Fruit fly (Drosophila melanogaster): ENCODE measurements around the gene CG31199.
A peak's percentile ranks its signal among the peaks of the same experiment; 100 is the strongest.

Gene CG31199

dm6 chr3R:20743769-20744168, at the start of gene CG31199:
TSS of gene CG31199 (minus strand) at chr3R:20743869.
- TF ChIP-seq D1 (tag; optimal IDR thresholded peaks at IDR 0.05) (no peak), CG10348 (GFP tag; IDR thresholded peaks at IDR 0.05) (no peak), gl (tag; optimal IDR thresholded peaks at IDR 0.05) (no peak), CG34367 (tag; optimal IDR thresholded peaks at IDR 0.05) (no peak), CG14655 (GFP tag; optimal IDR thresholded peaks at IDR 0.05) (no peak), CG8301 (tag; optimal IDR thresholded peaks at IDR 0.05) (no peak), CG4496 (GFP tag; IDR thresholded peaks at IDR 0.05) (no peak), CG17806 (tag; optimal IDR thresholded peaks at IDR 0.05) (no peak)

- TF ChIP-seq CG8301 (tag; optimal IDR thresholded peaks at IDR 0.05) (no peak), CG17806 (tag; optimal IDR thresholded peaks at IDR 0.05) (no peak), CG13204 (GFP tag; optimal IDR thresholded peaks at IDR 0.05) (no peak), EcR (GFP tag; optimal IDR thresholded peaks at IDR 0.05) (peak; percentile 90), Snoo (tag; optimal IDR thresholded peaks at IDR 0.05) (no peak), CG4496 (GFP tag; IDR thresholded peaks at IDR 0.05) (0 out of 3 replicates have a peak, but pooled peaks have one; percentile 25), CG14655 (GFP tag; optimal IDR thresholded peaks at IDR 0.05) (no peak)
These were observed 47.6 kb upstream of the CG31199 start for dm6 chr3R:20791212-20791789.

DNA sequence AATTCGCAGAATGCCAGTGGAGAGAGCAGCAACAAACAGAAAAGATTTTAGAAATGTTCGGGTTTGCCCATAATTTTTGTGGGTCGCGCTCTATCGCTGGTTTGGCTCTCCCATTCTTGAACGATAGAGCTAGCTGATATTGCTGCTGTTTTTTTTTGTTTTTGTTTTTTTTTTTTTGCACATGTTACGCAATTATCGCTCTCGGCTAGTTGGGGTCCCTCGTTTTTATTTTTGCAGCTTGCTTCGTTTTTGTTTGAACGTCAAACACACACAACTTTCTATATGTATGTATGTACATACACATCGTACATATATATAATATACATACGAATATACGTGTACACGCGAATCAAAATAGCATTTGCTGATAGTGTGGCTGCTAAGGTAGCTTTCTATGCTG, 46.8 kb upstream of the CG31199 start:
- TF ChIP-seq CG14655 (GFP tag; optimal IDR thresholded peaks at IDR 0.05): no peak
- peak; percentile 79 for TF ChIP-seq CG4496 (GFP tag; IDR thresholded peaks at IDR 0.05)
- TF ChIP-seq CG32121 (GFP tag; IDR thresholded peaks at IDR 0.05): peak; percentile 79
- peak; percentile 65 for TF ChIP-seq Ets98B (GFP tag; IDR thresholded peaks at IDR 0.05)
- no peak for TF ChIP-seq gl (tag; optimal IDR thresholded peaks at IDR 0.05)
- no peak for TF ChIP-seq fd96Ca (GFP tag; IDR thresholded peaks at IDR 0.05)
- peak; percentile 63 for TF ChIP-seq CG12605 (GFP tag; IDR thresholded peaks at IDR 0.05)

DNA sequence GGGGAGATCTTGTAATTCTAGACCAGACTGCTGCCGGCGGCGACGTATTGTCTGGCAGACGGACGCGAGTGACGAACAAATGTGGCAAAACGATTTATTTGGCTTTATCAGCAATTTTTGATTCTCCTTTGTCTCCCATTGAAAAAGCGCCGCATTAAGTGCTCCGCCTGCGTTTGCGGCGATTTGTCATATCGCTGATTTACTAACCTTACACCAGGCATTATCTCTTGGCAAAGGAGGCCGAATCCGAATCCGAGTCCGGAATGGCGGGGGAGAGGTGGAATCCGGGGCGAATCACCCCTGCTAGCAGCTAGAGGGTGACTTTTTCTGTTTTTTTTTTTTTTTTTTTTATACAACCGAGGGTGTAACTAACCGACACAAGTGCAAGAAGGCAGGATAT, 44.9 kb upstream of the CG31199 start:
- no peak for TF ChIP-seq CG13204 (GFP tag; optimal IDR thresholded peaks at IDR 0.05)
- no peak for TF ChIP-seq fd96Ca (GFP tag; IDR thresholded peaks at IDR 0.05)
- no peak for TF ChIP-seq CG4496 (GFP tag; IDR thresholded peaks at IDR 0.05)
- TF ChIP-seq D1 (tag; optimal IDR thresholded peaks at IDR 0.05): no peak
- no peak for TF ChIP-seq gl (tag; optimal IDR thresholded peaks at IDR 0.05)
- no peak for TF ChIP-seq CG8159 (tag; optimal IDR thresholded peaks at IDR 0.05)
- no peak for TF ChIP-seq CG34367 (tag; optimal IDR thresholded peaks at IDR 0.05)
- no peak for TF ChIP-seq CG8301 (tag; optimal IDR thresholded peaks at IDR 0.05)
- TF ChIP-seq CG14655 (GFP tag; optimal IDR thresholded peaks at IDR 0.05): no peak
- no peak for TF ChIP-seq EcR (GFP tag; optimal IDR thresholded peaks at IDR 0.05)
- no peak for TF ChIP-seq CG15710 (tag; optimal IDR thresholded peaks at IDR 0.05)
- TF ChIP-seq Ets98B (GFP tag; IDR thresholded peaks at IDR 0.05): no peak
- TF ChIP-seq CG9948 (tag; optimal IDR thresholded peaks at IDR 0.05): no peak
- no peak for TF ChIP-seq Snoo (tag; optimal IDR thresholded peaks at IDR 0.05)
- TF ChIP-seq CG32121 (GFP tag; IDR thresholded peaks at IDR 0.05): no peak
- no peak for TF ChIP-seq CG12605 (GFP tag; IDR thresholded peaks at IDR 0.05)
- no peak for TF ChIP-seq Pif1B (GFP tag; optimal IDR thresholded peaks at IDR 0.05)
- TF ChIP-seq Pif1A (GFP tag; optimal IDR thresholded peaks at IDR 0.05): no peak

DNA sequence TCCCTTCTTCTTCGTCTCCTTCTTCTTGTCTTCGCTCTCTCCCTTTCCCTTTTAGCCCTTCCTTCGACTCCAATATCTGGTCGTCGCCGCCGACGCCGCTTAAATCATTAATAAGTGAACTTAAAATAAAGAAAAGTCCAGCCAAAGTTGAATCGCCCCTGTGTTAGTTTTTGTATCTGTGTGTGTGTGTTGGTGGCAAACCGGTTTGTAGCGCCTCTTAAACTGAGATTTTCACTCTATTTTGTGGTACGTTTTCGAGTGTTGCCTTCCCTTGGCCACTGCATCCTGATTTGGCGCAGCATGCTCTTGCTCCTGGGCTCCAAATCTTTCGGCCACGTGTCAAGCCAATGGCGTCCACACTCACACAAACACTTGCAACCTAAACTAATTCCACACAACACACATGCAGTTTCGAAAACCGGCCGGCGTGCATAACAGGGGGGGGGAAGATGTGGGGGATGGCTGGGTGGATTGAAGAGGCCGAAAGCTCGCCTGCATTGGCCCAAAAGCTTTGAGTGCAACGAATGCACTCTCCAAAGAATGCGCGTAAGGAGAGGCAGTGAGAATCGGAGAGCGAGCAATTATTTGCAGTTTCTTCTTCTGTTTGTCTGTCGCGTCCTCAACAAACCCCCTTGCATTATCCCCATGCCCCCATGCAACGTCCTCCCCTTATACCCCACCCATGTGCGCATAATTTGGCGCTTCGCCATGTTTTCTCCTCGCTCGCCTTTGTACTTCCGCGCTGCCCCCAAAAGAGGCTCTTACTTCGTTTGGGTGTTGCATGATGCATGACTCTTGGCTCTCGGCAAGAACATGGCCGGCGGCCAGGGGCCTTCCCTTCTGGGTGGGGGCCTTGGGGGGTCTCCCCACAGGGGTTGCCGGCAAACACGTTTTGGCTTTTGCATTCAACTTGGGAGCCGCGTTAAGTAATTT, 41.0 kb upstream of the CG31199 start:
- TF ChIP-seq Pif1B (GFP tag; optimal IDR thresholded peaks at IDR 0.05) (no peak), CG32121 (GFP tag; IDR thresholded peaks at IDR 0.05) (peak; percentile 92), CG14655 (GFP tag; optimal IDR thresholded peaks at IDR 0.05) (peak; percentile 37), CG15710 (tag; optimal IDR thresholded peaks at IDR 0.05) (peak; percentile 21), CG4496 (GFP tag; IDR thresholded peaks at IDR 0.05) (peak; percentile 82), CG34367 (tag; optimal IDR thresholded peaks at IDR 0.05) (no peak), D1 (tag; optimal IDR thresholded peaks at IDR 0.05) (no peak), rn (GFP tag; IDR thresholded peaks at IDR 0.05) (peak; percentile 43; the same call in 1 of the 2 replicates), Pif1A (GFP tag; optimal IDR thresholded peaks at IDR 0.05) (no peak), CG12605 (GFP tag; IDR thresholded peaks at IDR 0.05) (peak; percentile 75), CG10348 (GFP tag; IDR thresholded peaks at IDR 0.05) (0 out of 2 replicates have a peak, but pooled peaks have one; percentile 8), CG17806 (tag; optimal IDR thresholded peaks at IDR 0.05) (no peak), CG9948 (tag; optimal IDR thresholded peaks at IDR 0.05) (no peak), gl (tag; optimal IDR thresholded peaks at IDR 0.05) (peak; percentile 18), CG8159 (tag; optimal IDR thresholded peaks at IDR 0.05) (peak; percentile 41), CG13204 (GFP tag; optimal IDR thresholded peaks at IDR 0.05) (peak; percentile 84), fd96Ca (GFP tag; IDR thresholded peaks at IDR 0.05) (peak; percentile 81), Snoo (tag; optimal IDR thresholded peaks at IDR 0.05) (peak; percentile 7), EcR (GFP tag; optimal IDR thresholded peaks at IDR 0.05) (peak; percentile 64), Ets98B (GFP tag; IDR thresholded peaks at IDR 0.05) (peak; percentile 84), CG8301 (tag; optimal IDR thresholded peaks at IDR 0.05) (peak; percentile 12)
